Fruit fly (Drosophila melanogaster) whole organism: ENCODE results near the gene CG12521.

Experiments
- CG8478 ChIP-seq: fragments of >200 bp; optimal IDR thresholded peaks from 2 replicates; lab custom pipeline; 2018; ENCODE audit warnings: inconsistent platforms
- Dll ChIP-seq: fragments of >200 bp; optimal IDR thresholded peaks from 2 replicates; lab custom pipeline; 2017
- EcR ChIP-seq, 2 experiments: fragments of >200 bp; optimal IDR thresholded peaks; 2 replicates each; lab custom pipeline; 2017; ENCODE audit warnings: missing biosample characterization in 2 of 2, missing genetic modification characterization in 2 of 2, missing genetic modification reagents in 2 of 2
- pan ChIP-seq: fragments of >200 bp; optimal IDR thresholded peaks from 2 replicates; lab custom pipeline; 2017
- psq ChIP-seq: fragments of >200 bp; optimal IDR thresholded peaks from 2 replicates; lab custom pipeline; 2017
- usp ChIP-seq: fragments of >200 bp; optimal IDR thresholded peaks from 2 replicates; lab custom pipeline; 2017; ENCODE audit warnings: missing biosample characterization, missing genetic modification characterization, mixed read lengths

Gene CG12521

DNA sequence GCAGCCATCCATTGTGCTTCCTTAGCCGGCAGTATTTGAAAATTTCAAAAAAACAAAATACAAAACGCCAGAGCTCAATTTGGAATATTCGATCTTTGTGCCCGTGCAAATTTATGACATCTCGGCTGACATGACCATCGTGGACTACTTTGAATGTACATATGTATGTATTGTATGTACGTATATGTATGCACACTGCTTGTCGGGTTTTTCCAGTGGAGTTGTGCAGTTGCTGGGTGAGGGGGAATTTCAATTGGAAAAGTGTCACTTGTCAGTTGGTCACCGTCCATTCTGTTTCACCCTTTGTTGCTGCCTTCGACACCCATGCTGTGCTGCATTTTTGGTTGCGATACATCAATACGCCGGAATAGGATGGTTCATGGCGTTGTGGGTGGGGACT, at the start of gene CG12521:
CG12521 (minus strand) TSS at position 101 of the 400 bp plus-strand sequence.
- TF ChIP-seq psq (lab: Kevin White, UChicago): no peak
- TF ChIP-seq Dll (lab: Kevin White, UChicago): no peak
- no peak for TF ChIP-seq EcR (GFP tag; optimal IDR thresholded peaks at IDR 0.05; lab: Kevin White, UChicago)
- TF ChIP-seq usp (GFP tag; lab: Kevin White, UChicago): no peak
- no peak for TF ChIP-seq CG8478
- no peak for TF ChIP-seq pan (lab: Kevin White, UChicago)

DNA sequence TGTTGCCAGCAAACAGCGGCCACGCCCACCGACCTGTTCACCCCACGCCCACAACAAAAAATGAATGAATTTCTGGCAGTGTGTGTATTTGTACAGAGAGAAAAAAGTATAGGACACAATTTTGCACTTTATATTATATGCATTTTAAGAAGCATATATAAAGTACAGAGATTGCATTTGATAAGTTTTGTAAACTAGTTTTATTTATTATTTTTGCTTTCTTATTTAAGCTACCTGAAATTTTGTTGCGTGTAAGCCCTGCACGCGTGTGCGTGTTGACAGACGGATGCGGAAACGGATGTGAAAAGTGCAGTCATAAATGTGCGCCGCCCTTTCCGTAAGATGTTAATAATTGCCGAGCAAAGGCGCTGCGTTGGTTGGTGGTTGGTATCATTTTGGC, 49.2 kb upstream of the CG12521 start:
- TF ChIP-seq usp (GFP tag; lab: Kevin White, UChicago) (no peak), EcR (GFP tag; optimal IDR thresholded peaks at IDR 0.05; lab: Kevin White, UChicago) (no peak), psq (lab: Kevin White, UChicago) (no peak), CG8478 (no peak), Dll (lab: Kevin White, UChicago) (no peak), pan (lab: Kevin White, UChicago) (no peak)

DNA sequence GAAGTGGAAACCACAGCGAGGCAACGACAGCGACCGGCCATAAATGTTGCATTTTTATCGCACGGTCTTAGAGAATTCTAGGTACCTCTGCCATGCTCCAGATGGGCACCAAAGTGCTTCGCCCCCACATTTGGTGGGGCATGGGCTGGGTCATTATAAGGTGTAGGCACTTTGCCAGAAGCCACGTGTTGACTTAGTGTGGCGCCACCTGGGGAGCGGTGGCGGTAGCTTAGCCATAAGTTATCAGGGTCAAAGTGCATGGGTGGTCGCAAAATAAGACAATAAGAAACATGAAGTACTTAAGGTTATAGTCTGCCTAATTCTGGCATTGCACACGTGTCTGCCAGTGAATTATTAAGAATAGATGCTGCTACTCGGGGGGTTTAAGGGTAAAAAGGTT, 45.2 kb upstream of the CG12521 start:
- TF ChIP-seq psq (lab: Kevin White, UChicago) (no peak), CG8478 (no peak), usp (GFP tag; lab: Kevin White, UChicago) (no peak), EcR (GFP tag; optimal IDR thresholded peaks at IDR 0.05; lab: Kevin White, UChicago) (no peak), Dll (lab: Kevin White, UChicago) (no peak), pan (lab: Kevin White, UChicago) (no peak)

DNA sequence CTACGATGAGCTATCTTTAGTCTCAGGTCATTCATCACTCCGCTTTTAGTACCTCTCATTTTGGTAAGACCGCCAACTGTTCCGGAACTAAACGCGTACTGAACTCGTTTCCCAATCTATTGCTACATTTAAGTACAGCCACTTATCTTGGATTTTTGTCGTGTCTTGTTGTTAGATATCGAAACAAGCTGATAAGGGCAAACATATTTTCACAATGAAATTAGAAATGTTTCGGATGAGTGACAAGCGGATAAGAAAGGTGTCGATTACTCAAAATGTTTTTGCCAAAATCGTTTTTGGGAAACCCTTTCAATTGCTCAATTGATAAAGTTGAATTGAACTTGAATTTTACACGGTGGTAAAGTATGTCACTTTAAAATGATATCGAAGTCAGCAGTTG, 41.3 kb upstream of the CG12521 start, which contains the start of gene CG5897:
CG5897 (minus strand) TSS at position 101 of the 400 bp plus-strand sequence.
- TF ChIP-seq Dll (lab: Kevin White, UChicago) (no peak), EcR (GFP tag; optimal IDR thresholded peaks at IDR 0.05; lab: Kevin White, UChicago) (no peak), pan (lab: Kevin White, UChicago) (no peak), psq (lab: Kevin White, UChicago) (no peak), usp (GFP tag; lab: Kevin White, UChicago) (no peak), CG8478 (no peak)

DNA sequence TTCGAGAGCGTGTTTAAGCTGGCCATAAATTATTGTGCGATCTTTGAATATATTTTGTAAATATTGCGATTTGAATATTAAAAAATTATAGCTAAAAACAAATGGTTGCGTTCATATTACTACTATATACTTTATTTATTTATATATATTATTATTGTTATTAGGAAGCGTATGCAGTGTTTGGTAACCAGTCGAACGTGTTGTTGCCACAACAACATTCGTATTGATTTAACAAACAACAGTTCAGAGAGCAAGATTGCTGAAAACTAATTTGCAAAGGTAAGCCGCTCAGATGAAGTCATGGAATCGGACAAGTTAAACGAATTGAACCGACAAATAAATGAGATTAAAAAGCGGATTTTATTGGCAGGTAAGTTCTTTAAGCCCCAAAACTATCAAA, 33.5 kb upstream of the CG12521 start, which contains the start of gene CCDC151:
CCDC151 (plus strand) TSS at position 301 of the 400 bp plus-strand sequence.
- TF ChIP-seq CG8478 (no peak), Dll (lab: Kevin White, UChicago) (no peak), usp (GFP tag; lab: Kevin White, UChicago) (no peak), pan (lab: Kevin White, UChicago) (no peak), EcR (GFP tag; optimal IDR thresholded peaks at IDR 0.05; lab: Kevin White, UChicago) (no peak), psq (lab: Kevin White, UChicago) (no peak)

DNA sequence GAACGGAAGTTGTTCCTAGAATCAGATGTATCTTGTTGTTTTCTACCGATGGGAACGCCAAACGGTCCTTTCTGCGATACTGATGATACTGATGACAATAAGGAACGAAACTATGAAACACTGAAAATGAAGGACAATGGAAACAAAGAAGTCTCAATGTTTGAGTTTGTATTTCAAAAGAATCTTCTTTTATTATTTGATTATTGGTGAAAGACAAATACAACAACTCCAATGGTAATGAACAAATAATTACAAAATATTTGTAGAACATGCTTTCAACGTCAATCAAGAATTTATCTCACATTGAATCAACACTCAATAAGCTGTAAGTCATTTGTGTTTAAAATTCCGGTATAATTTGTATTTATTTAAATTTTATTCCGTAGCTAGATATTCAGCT, 31.2 kb upstream of the CG12521 start, which contains the start of gene Sprn:
Sprn (plus strand) TSS at position 301 of the 400 bp plus-strand sequence.
- TF ChIP-seq psq (lab: Kevin White, UChicago) (no peak), usp (GFP tag; lab: Kevin White, UChicago) (no peak), pan (lab: Kevin White, UChicago) (no peak), EcR (GFP tag; optimal IDR thresholded peaks at IDR 0.05; lab: Kevin White, UChicago) (no peak), CG8478 (no peak), Dll (lab: Kevin White, UChicago) (no peak)

DNA sequence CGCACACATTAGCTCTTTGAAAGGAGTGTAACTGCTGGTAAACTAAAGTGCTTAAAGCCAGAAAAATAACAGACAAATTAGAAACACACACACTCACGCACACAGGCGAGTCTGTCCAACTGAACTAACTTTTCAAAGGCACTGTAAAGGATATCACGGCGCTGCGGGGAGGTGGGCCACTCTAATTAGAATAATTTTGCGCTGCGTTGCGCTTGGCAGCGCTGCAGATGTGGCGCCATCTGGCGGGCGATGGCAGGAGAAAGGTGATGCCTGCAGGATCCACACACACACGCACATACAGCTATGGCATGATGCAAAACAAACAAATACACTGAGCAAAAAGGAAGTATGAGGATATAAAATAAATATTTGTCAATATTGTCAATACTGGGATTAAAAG, 28.4 kb upstream of the CG12521 start:
- TF ChIP-seq usp (GFP tag; lab: Kevin White, UChicago) (no peak), Dll (lab: Kevin White, UChicago) (no peak), CG8478 (no peak), EcR (GFP tag; optimal IDR thresholded peaks at IDR 0.05; lab: Kevin White, UChicago) (no peak), psq (lab: Kevin White, UChicago) (no peak)

DNA sequence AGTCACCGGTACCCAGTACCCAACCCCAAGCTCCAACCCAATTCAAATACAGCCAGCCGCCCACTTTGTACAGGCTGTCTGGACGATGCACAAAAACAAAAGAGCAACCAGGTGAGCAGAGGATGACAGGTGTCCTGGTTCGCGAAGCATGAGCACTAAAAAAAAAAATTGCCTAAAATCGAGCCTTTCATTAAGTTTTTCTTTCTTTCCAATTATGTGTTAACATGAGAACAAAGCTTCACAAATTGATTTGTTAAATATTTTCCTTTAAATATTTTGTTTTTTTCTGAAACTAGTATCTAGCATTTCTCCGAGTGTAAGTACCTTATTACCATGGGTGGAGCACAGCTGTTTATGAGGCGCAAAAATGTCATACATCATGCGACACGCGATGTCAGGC, 27.2 kb upstream of the CG12521 start:
- no peak for TF ChIP-seq pan (lab: Kevin White, UChicago)
- no peak for TF ChIP-seq usp (GFP tag; lab: Kevin White, UChicago)
- no peak for TF ChIP-seq Dll (lab: Kevin White, UChicago)
- no peak for TF ChIP-seq psq (lab: Kevin White, UChicago)

DNA sequence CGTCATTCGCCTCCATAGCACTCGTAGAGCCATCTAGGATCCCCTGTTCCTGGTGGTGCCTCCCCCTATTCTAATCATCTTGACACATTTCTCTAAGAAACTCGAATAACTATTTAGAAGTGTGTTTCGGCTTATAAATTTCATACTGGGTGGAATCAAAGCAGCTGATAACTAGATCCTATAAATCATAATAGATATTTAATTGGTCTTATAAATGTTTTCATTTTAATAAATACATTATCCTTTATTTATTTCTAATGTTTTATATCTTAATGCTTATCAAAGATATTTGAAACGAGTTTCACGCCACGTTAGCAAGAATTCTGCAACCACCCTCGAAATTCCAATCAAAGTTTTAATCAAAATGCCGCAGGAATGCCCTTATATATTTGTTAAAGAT, 23.6 kb upstream of the CG12521 start, which contains the start of gene CG5906:
CG5906 (minus strand) TSS at position 101 of the 400 bp plus-strand sequence.
- TF ChIP-seq pan (lab: Kevin White, UChicago) (no peak), Dll (lab: Kevin White, UChicago) (no peak), psq (lab: Kevin White, UChicago) (no peak), usp (GFP tag; lab: Kevin White, UChicago) (no peak), EcR (GFP tag; optimal IDR thresholded peaks at IDR 0.05; lab: Kevin White, UChicago) (no peak), CG8478 (no peak)

DNA sequence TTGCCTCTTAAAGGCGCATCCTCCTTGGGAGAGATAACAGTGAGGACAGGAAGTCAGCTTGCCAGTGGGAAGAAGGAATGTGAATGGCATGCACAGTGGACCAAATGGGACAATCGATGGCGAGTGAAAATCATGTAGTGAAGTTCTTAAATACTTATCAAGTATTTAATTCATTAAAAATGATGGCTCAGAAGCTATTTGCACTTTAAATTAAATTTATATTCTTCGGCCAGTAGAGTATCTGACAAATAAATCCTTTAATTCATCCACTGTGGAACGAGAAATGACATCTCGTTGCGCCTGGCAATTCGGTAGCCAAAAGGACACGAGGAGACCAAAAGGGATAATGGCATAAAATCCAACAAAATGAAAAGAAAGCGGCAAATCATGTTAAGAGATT, 21.7 kb upstream of the CG12521 start:
- TF ChIP-seq pan (lab: Kevin White, UChicago) (no peak), psq (lab: Kevin White, UChicago) (no peak), EcR (GFP tag; optimal IDR thresholded peaks at IDR 0.05; lab: Kevin White, UChicago) (no peak), usp (GFP tag; lab: Kevin White, UChicago) (no peak), CG8478 (no peak), Dll (lab: Kevin White, UChicago) (no peak)

DNA sequence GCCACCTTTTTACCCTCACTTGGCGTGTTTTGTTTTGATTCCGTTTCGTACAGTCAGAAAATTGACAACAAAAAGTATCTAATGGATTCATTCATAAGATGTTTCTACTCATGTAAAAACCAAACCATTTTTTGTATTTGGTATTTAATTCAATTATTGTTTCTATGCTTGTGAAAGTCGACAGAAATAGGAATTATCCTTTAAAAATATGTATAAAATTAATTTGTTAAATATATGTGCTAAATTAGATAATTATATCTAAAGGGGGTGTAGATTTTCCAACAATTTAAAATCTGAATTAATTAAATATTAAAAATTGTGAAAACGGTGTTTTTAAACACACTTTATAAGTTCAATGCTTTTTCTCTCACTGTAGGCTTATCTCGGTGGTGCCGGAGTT, 16.0 kb upstream of the CG12521 start:
- TF ChIP-seq pan (lab: Kevin White, UChicago) (no peak), CG8478 (no peak), EcR (GFP tag; optimal IDR thresholded peaks at IDR 0.05; lab: Kevin White, UChicago) (no peak), Dll (lab: Kevin White, UChicago) (no peak)

DNA sequence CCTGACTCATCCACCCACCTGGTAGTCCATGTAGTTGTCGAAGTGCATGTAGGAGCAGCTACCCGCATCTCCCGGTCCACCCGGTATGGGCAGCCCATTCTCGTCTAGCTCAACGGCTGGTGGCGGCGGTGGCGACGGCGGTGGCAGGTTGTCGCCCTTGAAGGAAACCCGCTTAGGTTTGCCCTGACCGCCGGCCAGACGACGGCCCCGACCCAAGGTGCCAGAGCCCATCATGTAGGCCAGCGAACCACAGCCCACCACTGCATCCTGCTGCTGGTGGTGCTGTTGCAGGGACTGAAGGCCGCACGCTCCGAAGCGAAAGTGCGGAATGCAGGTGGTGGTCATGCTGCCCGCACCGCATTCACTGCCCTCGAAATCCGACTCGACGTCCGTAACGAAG, 14.7 kb upstream of the CG12521 start:
- TF ChIP-seq psq (lab: Kevin White, UChicago): no peak
- no peak for TF ChIP-seq usp (GFP tag; lab: Kevin White, UChicago)
- TF ChIP-seq CG8478: no peak
- no peak for TF ChIP-seq EcR (GFP tag; optimal IDR thresholded peaks at IDR 0.05; lab: Kevin White, UChicago)
- no peak for TF ChIP-seq pan (lab: Kevin White, UChicago)
- TF ChIP-seq Dll (lab: Kevin White, UChicago): no peak
